Worm (Caenorhabditis elegans): ENCODE data around the gene ZK1320.2.

ZK1320.2 gene

ce11 chrII:9646928-9647838 lies 11.6 kb downstream of the ZK1320.2 start, which contains the start of gene sqv-8:
Gene sqv-8 (plus strand): TSS chrII:9646978.
- TF ChIP-seq dpl-1 (GFP tag; optimal IDR thresholded peaks at IDR 0.05) (no peak), nhr-120 (GFP tag; IDR thresholded peaks at IDR 0.05) (no peak), nhr-80 (tag; optimal IDR thresholded peaks at IDR 0.05) (peak; percentile 65), Y53F4B.3 (GFP tag; IDR thresholded peaks at IDR 0.05) (no peak), chd-7 (tag; optimal IDR thresholded peaks at IDR 0.05) (no peak), tlf-1 (GFP tag; optimal IDR thresholded peaks at IDR 0.05) (no peak), B0035.1 (tag; optimal IDR thresholded peaks at IDR 0.05) (no peak), let-607 (tag; optimal IDR thresholded peaks at IDR 0.05) (peak; percentile 37 to 43), nhr-27 (tag; optimal IDR thresholded peaks at IDR 0.05) (no peak), sdz-38 (tag; optimal IDR thresholded peaks at IDR 0.05) (no peak), ZK185.1 (tag; optimal IDR thresholded peaks at IDR 0.05; ENCODE audit: poor library complexity, severe bottlenecking) (no peak), ceh-27 (GFP tag; optimal IDR thresholded peaks at IDR 0.05) (no peak), B0261.1 (tag; optimal IDR thresholded peaks at IDR 0.05) (no peak), snpc-4 (GFP tag; optimal IDR thresholded peaks at IDR 0.05) (no peak), snpc-4 (tag; optimal IDR thresholded peaks at IDR 0.05) (no peak), F37B4.10 (GFP tag; IDR thresholded peaks at IDR 0.05) (no peak), K12H6.12 (tag; optimal IDR thresholded peaks at IDR 0.05) (no peak), F57A8.1 (GFP tag; optimal IDR thresholded peaks at IDR 0.05) (no peak), egl-44 (GFP tag; IDR thresholded peaks at IDR 0.05) (no peak), nfyb-1 (GFP tag; IDR thresholded peaks at IDR 0.05) (no peak), lin-26 (GFP tag; IDR thresholded peaks at IDR 0.05) (no peak), akir-1 (GFP tag; optimal IDR thresholded peaks at IDR 0.05) (no peak), F52B5.7 (tag; optimal IDR thresholded peaks at IDR 0.05) (no peak), F39B2.1 (GFP tag; IDR thresholded peaks at IDR 0.05) (no peak), lsl-1 (GFP tag; optimal IDR thresholded peaks at IDR 0.05) (peak; percentile 96), nfya-2 (GFP tag; IDR thresholded peaks at IDR 0.05) (no peak), zfh-2 (GFP tag; conservative IDR thresholded peaks at IDR 0.05) (no peak), xnd-1 (tag; optimal IDR thresholded peaks at IDR 0.05) (peak; percentile 94), mxl-1 (tag; optimal IDR thresholded peaks at IDR 0.05) (no peak), nfya-1 (tag; optimal IDR thresholded peaks at IDR 0.05; ENCODE audit: borderline replicate concordance, insufficient read depth) (no peak), ekl-4 (GFP tag; IDR thresholded peaks at IDR 0.05) (no peak), aptf-2 (GFP tag; conservative IDR thresholded peaks at IDR 0.05) (no peak), ceh-91 (GFP tag; IDR thresholded peaks at IDR 0.05) (peak; percentile 27; the same call in 1 of the 2 replicates), ama-1 (optimal IDR thresholded peaks at IDR 0.05) (no peak), ama-1 (GFP tag; optimal IDR thresholded peaks at IDR 0.05) (no peak), efl-1 (GFP tag; optimal IDR thresholded peaks at IDR 0.05) (peak; percentile 41), ceh-40 (GFP tag; IDR thresholded peaks at IDR 0.05) (no peak), madf-3 (GFP tag; IDR thresholded peaks at IDR 0.05) (no peak), lir-1 (GFP tag; conservative IDR thresholded peaks at IDR 0.05) (no peak), egrh-3 (GFP tag; IDR thresholded peaks at IDR 0.05) (no peak), ets-4 (GFP tag; optimal IDR thresholded peaks at IDR 0.05) (no peak), ztf-22 (GFP tag; optimal IDR thresholded peaks at IDR 0.05) (no peak), aptf-3 (GFP tag; IDR thresholded peaks at IDR 0.05) (no peak), tbx-9 (tag; optimal IDR thresholded peaks at IDR 0.05; ENCODE audit: borderline replicate concordance) (no peak), bed-1 (GFP tag; IDR thresholded peaks at IDR 0.05) (no peak), nhr-179 (tag; optimal IDR thresholded peaks at IDR 0.05) (no peak), Y95B8A.8 (GFP tag; IDR thresholded peaks at IDR 0.05) (no peak), F49E8.2 (tag; optimal IDR thresholded peaks at IDR 0.05; ENCODE audit: insufficient read depth) (peak; percentile 11)

Measured in whole organism, young adult.